Fruit fly (Drosophila melanogaster) whole organism, wandering third instar larva: ENCODE results near the gene Hez.

Experiments used
- Abd-B ChIP-seq: fragments of >200 bp; optimal IDR thresholded peaks from 2 replicates; lab custom pipeline; 2017; ENCODE audit warnings: missing biosample characterization, missing genetic modification characterization
- CG32264 ChIP-seq: fragments of 200-800 bp; sonication (Bioruptor generic); optimal IDR thresholded peaks from 2 replicates; lab custom pipeline; 2016; ENCODE audit warnings: missing biosample characterization, missing genetic modification characterization
- CG9705 ChIP-seq: fragments of 200-800 bp; sonication (Bioruptor generic); optimal IDR thresholded peaks from 2 replicates; lab custom pipeline; 2018; ENCODE audit warnings: missing biosample characterization, mild to moderate bottlenecking, missing genetic modification characterization
- CrebA ChIP-seq: fragments of 200-800 bp; sonication (Bioruptor generic); optimal IDR thresholded peaks from 2 replicates; lab custom pipeline; 2016; ENCODE audit warnings: missing biosample characterization, mild to moderate bottlenecking, missing genetic modification characterization, borderline replicate concordance
- Dfd ChIP-seq: fragments of >200 bp; optimal IDR thresholded peaks from 2 replicates; lab custom pipeline; 2017; ENCODE audit warnings: missing biosample characterization, missing genetic modification characterization
- Dif ChIP-seq: fragments of 200-275, 200-300 bp; sonication (Bioruptor generic); optimal IDR thresholded peaks from 2 replicates; lab custom pipeline; 2018; ENCODE audit warnings: missing biosample characterization, missing genetic modification characterization; ENCODE audit not compliant: partially characterized antibody
- GATAd ChIP-seq: sonication (Bioruptor generic); optimal IDR thresholded peaks from 2 replicates; lab custom pipeline; 2016; ENCODE audit warnings: missing biosample characterization, missing genetic modification characterization
- HLH106 ChIP-seq: fragments of 200-800 bp; optimal IDR thresholded peaks from 3 replicates; lab custom pipeline; 2019; ENCODE audit warnings: missing biosample characterization, mild to moderate bottlenecking, missing genetic modification characterization, moderate library complexity
- Hnf4 ChIP-seq: fragments of 200-800 bp; sonication (Bioruptor generic); optimal IDR thresholded peaks from 2 replicates; lab custom pipeline; 2016; ENCODE audit warnings: missing biosample characterization, mild to moderate bottlenecking, missing genetic modification characterization
- Hr78 ChIP-seq: fragments of >200 bp; optimal IDR thresholded peaks from 2 replicates; lab custom pipeline; 2017; ENCODE audit warnings: missing biosample characterization, missing genetic modification characterization
- Hr83 ChIP-seq: fragments of 200-300 bp; sonication (Bioruptor generic); optimal IDR thresholded peaks from 2 replicates; lab custom pipeline; 2016; ENCODE audit warnings: missing biosample characterization, mild to moderate bottlenecking, missing genetic modification characterization, moderate library complexity; ENCODE audit not compliant: poor library complexity, severe bottlenecking
- Mio ChIP-seq: sonication (Bioruptor generic); optimal IDR thresholded peaks from 2 replicates; lab custom pipeline; 2016; ENCODE audit warnings: missing biosample characterization, missing genetic modification characterization
- Myc ChIP-seq: fragments of >200 bp; optimal IDR thresholded peaks from 2 replicates; lab custom pipeline; 2017
- Rel ChIP-seq, 2 experiments: fragments of 200-800 bp; sonication (Bioruptor generic) in 1 of 2; optimal IDR thresholded peaks; 2 replicates in 1 of 2; 3 replicates in 1 of 2; lab custom pipeline; 2016 to 2019; ENCODE audit warnings: mild to moderate bottlenecking in 2 of 2, missing biosample characterization in 2 of 2, missing genetic modification characterization in 2 of 2, moderate library complexity in 1 of 2
- Sp1 ChIP-seq: fragments of 200-800 bp; sonication (Bioruptor generic); optimal IDR thresholded peaks from 3 replicates; lab custom pipeline; 2019; ENCODE audit warnings: missing biosample characterization, mild to moderate bottlenecking, missing genetic modification characterization, moderate library complexity
- Vsx2 ChIP-seq: fragments of 200-300, 225-300 bp; sonication (Bioruptor generic); optimal IDR thresholded peaks from 2 replicates; lab custom pipeline; 2018; ENCODE audit warnings: missing biosample characterization, missing genetic modification characterization; ENCODE audit not compliant: partially characterized antibody
- brk ChIP-seq: fragments of 200-800 bp; sonication (Bioruptor generic); optimal IDR thresholded peaks from 2 replicates; lab custom pipeline; 2016; ENCODE audit warnings: missing biosample characterization, mild to moderate bottlenecking, missing genetic modification characterization
- dl ChIP-seq, 2 experiments: fragments of 175-275, 200-275 bp in 1 of 2; fragments of 200-275 bp in 1 of 2; sonication (Bioruptor generic); optimal IDR thresholded peaks; lab custom pipeline; 2018; ENCODE audit warnings: mild to moderate bottlenecking in 2 of 2, missing biosample characterization in 2 of 2, missing genetic modification characterization in 2 of 2, moderate library complexity in 2 of 2; ENCODE audit not compliant: partially characterized antibody in 2 of 2, insufficient read depth in 1 of 2
- dmrt93B ChIP-seq: fragments of 200-800 bp; sonication (Bioruptor generic); optimal IDR thresholded peaks from 2 replicates; lab custom pipeline; 2018; ENCODE audit warnings: missing biosample characterization, mild to moderate bottlenecking, missing genetic modification characterization
- dsf ChIP-seq: sonication (Bioruptor generic); optimal IDR thresholded peaks from 2 replicates; lab custom pipeline; 2016; ENCODE audit warnings: missing biosample characterization, missing genetic modification characterization, borderline replicate concordance
- ey ChIP-seq: fragments of 200-800 bp; sonication (Bioruptor generic); optimal IDR thresholded peaks from 2 replicates; lab custom pipeline; 2016; ENCODE audit warnings: missing biosample characterization, missing genetic modification characterization
- foxo ChIP-seq, 2 experiments: fragments of 200-800 bp; sonication (Bioruptor generic); optimal IDR thresholded peaks; 2 replicates in 1 of 2; 3 replicates in 1 of 2; lab custom pipeline; 2016 to 2017; ENCODE audit warnings: missing biosample characterization in 2 of 2, missing genetic modification characterization in 2 of 2
- fru ChIP-seq: fragments of 200-800 bp; sonication (Bioruptor generic); optimal IDR thresholded peaks from 3 replicates; lab custom pipeline; 2016; ENCODE audit warnings: missing biosample characterization, mild to moderate bottlenecking, missing genetic modification characterization
- lola ChIP-seq: fragments of >200 bp; optimal IDR thresholded peaks from 2 replicates; lab custom pipeline; 2017; ENCODE audit warnings: missing biosample characterization, missing genetic modification characterization
- pan ChIP-seq: fragments of >200 bp; optimal IDR thresholded peaks from 2 replicates; lab custom pipeline; 2017
- psq ChIP-seq: fragments of 200-800 bp; sonication (Bioruptor generic); optimal IDR thresholded peaks from 3 replicates; lab custom pipeline; 2017; ENCODE audit warnings: missing biosample characterization, mild to moderate bottlenecking, missing genetic modification characterization, moderate library complexity
- rgr ChIP-seq: fragments of 200-800 bp; sonication (Bioruptor generic); optimal IDR thresholded peaks from 3 replicates; lab custom pipeline; 2016; ENCODE audit warnings: missing biosample characterization, mild to moderate bottlenecking, missing genetic modification characterization
- sage ChIP-seq: fragments of 200-800 bp; sonication (Bioruptor generic); optimal IDR thresholded peaks from 2 replicates; lab custom pipeline; 2016; ENCODE audit warnings: missing biosample characterization, mild to moderate bottlenecking, missing genetic modification characterization
- sv ChIP-seq: fragments of 200-800 bp; sonication (Bioruptor generic); optimal IDR thresholded peaks from 3 replicates; lab custom pipeline; 2016; ENCODE audit warnings: missing biosample characterization, missing genetic modification characterization
- tai ChIP-seq: sonication (Bioruptor generic); optimal IDR thresholded peaks from 2 replicates; lab custom pipeline; 2016; ENCODE audit warnings: missing biosample characterization, missing genetic modification characterization
- usp ChIP-seq: fragments of >200 bp; optimal IDR thresholded peaks from 2 replicates; lab custom pipeline; 2017; ENCODE audit warnings: missing biosample characterization, missing genetic modification characterization
- woc ChIP-seq: sonication (Bioruptor generic); optimal IDR thresholded peaks from 2 replicates; lab custom pipeline; 2016; ENCODE audit warnings: missing biosample characterization, mild to moderate bottlenecking, missing genetic modification characterization

Hez gene

DNA sequence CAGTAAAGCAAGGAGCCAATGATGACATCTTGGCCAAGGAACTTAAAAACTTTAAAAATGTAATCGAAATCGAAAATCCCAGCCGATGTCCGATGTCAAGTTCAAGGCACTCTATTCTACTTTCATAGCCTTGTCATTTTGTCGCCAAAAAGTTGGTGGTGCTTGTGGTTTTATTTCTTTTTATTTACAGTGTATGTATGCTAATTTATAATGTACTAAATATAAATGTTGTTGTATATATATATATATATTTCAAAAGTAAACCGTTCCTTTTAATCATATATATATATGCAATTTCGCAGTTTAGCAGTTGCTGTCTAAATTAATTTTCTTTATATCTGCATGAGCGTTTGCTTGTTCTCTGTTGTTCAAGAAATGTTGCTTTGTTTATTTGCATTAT is at the start of gene Hez, which contains the start of gene CG6709:
Gene Hez (minus strand): TSS at position 101 of the 400 bp plus-strand sequence.
Gene CG6709 (minus strand): TSS at position 101 of the 400 bp plus-strand sequence.
- TF ChIP-seq psq (GFP tag; lab: Kevin White, UChicago) = no peak
- TF ChIP-seq Hr83 (GFP tag; lab: Kevin White, UChicago) = no peak
- TF ChIP-seq Dif (GFP tag; lab: Kevin White, UChicago) = no peak
- TF ChIP-seq Vsx2 (GFP tag; lab: Kevin White, UChicago) = no peak
- TF ChIP-seq Myc (lab: Kevin White, UChicago) = no peak
- no peak for TF ChIP-seq Dfd (GFP tag; lab: Kevin White, UChicago)
- no peak for TF ChIP-seq woc (GFP tag; lab: Kevin White, UChicago)
- no peak for TF ChIP-seq dsf (GFP tag; lab: Kevin White, UChicago)
- no peak for TF ChIP-seq Abd-B (GFP tag; lab: Kevin White, UChicago)
- TF ChIP-seq rgr (GFP tag; lab: Kevin White, UChicago) = no peak
- TF ChIP-seq Hr78 (GFP tag; lab: Kevin White, UChicago) = no peak
- TF ChIP-seq fru (GFP tag; lab: Kevin White, UChicago) = no peak
- TF ChIP-seq sv = no peak
- no peak for TF ChIP-seq pan (lab: Kevin White, UChicago)
- no peak for TF ChIP-seq Hnf4 (GFP tag; lab: Kevin White, UChicago)
- TF ChIP-seq CrebA (GFP tag; lab: Kevin White, UChicago) = no peak
- no peak for TF ChIP-seq CG9705 (GFP tag; lab: Kevin White, UChicago)
- no peak for TF ChIP-seq lola (GFP tag; lab: Kevin White, UChicago)
- TF ChIP-seq dl (GFP tag; optimal IDR thresholded peaks at IDR 0.05; lab: Kevin White, UChicago; ENCODE audit: insufficient read depth in 1 of 2, partially characterized antibody in 2 of 2) = no peak
- TF ChIP-seq usp = no peak

dm6 chr3L:9927169-9927568 is 32.6 kb upstream of the Hez start:
- no peak for TF ChIP-seq Sp1 (GFP tag; lab: Kevin White, UChicago)
- no peak for TF ChIP-seq pan (lab: Kevin White, UChicago)
- no peak for TF ChIP-seq Rel (GFP tag; optimal IDR thresholded peaks at IDR 0.05; lab: Kevin White, UChicago)
- no peak for TF ChIP-seq Rel (tag; optimal IDR thresholded peaks at IDR 0.05; lab: Kevin White, UChicago)
- no peak for TF ChIP-seq rgr (GFP tag; lab: Kevin White, UChicago)
- no peak for TF ChIP-seq tai (GFP tag; lab: Kevin White, UChicago)
- no peak for TF ChIP-seq Myc (lab: Kevin White, UChicago)
- TF ChIP-seq CrebA (GFP tag; lab: Kevin White, UChicago) = no peak
- no peak for TF ChIP-seq brk (GFP tag; lab: Kevin White, UChicago)
- TF ChIP-seq sage = no peak
- TF ChIP-seq lola (GFP tag; lab: Kevin White, UChicago) = no peak
- no peak for TF ChIP-seq Hr83 (GFP tag; lab: Kevin White, UChicago)
- no peak for TF ChIP-seq dmrt93B (GFP tag; lab: Kevin White, UChicago)
- TF ChIP-seq Mio (GFP tag; lab: Kevin White, UChicago) = no peak
- TF ChIP-seq CG32264 (GFP tag; lab: Kevin White, UChicago) = no peak
- no peak for TF ChIP-seq Dif (GFP tag; lab: Kevin White, UChicago)
- TF ChIP-seq ey = no peak
- no peak for TF ChIP-seq HLH106
- no peak for TF ChIP-seq Abd-B (GFP tag; lab: Kevin White, UChicago)

DNA sequence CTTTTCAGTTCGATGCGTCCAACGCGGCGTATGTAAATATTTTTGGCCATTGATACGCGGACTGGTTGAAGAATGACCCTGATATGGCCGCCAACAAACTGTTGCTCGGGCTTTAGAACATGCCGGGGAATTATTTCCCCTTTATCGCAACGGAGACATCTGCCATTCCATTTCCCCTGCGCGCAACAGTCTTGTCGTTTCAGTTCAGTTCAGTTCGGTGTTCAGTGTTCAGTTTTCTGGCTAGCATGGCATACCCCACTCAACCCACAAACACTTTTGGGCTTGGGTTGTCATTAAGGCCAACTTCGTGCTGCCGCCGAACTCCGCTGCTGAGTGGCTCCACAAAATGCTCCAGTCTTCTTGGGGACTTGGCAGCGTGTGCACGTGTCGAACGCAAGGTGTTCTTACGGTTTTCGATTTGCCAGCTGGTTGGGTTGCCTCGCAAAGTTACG is 13.2 kb upstream of the Hez start, which contains the start of gene bma:
Gene bma (plus strand): TSS at position 402 of the 452 bp plus-strand sequence.
- TF ChIP-seq Dfd (GFP tag; lab: Kevin White, UChicago) = no peak
- TF ChIP-seq CrebA (GFP tag; lab: Kevin White, UChicago) = no peak
- no peak for TF ChIP-seq Mio (GFP tag; lab: Kevin White, UChicago)
- no peak for TF ChIP-seq CG32264 (GFP tag; lab: Kevin White, UChicago)

- no peak for TF ChIP-seq CG32264 (GFP tag; lab: Kevin White, UChicago)
- TF ChIP-seq pan (lab: Kevin White, UChicago) = no peak
- TF ChIP-seq Mio (GFP tag; lab: Kevin White, UChicago) = no peak
- no peak for TF ChIP-seq GATAd (GFP tag; lab: Kevin White, UChicago)
- TF ChIP-seq lola (GFP tag; lab: Kevin White, UChicago) = no peak
- no peak for TF ChIP-seq sage
- no peak for TF ChIP-seq foxo (GFP tag; optimal IDR thresholded peaks at IDR 0.05; lab: Kevin White, UChicago)
- TF ChIP-seq Myc (lab: Kevin White, UChicago) = no peak
- TF ChIP-seq Sp1 (GFP tag; lab: Kevin White, UChicago) = no peak
- no peak for TF ChIP-seq HLH106
Measured at dm6 chr3L:9904988-9905387, 10.4 kb upstream of the Hez start.
